Fruit fly (Drosophila melanogaster) whole organism, adult: Measurements from ENCODE around the gene Mbs.
A peak's percentile ranks its signal among the peaks of the same experiment; 100 is the strongest.

Source experiments
- CG11617 ChIP-seq: fragments of 200-800 bp; sonication (Bioruptor generic); optimal IDR thresholded peaks from 2 replicates; lab custom pipeline; 2017; ENCODE audit warnings: mild to moderate bottlenecking, missing biosample characterization, missing genetic modification reagents, missing genetic modification characterization
- CG12768 ChIP-seq: fragments of 200-800 bp; sonication (Bioruptor generic); optimal IDR thresholded peaks from 2 replicates; lab custom pipeline; 2017; ENCODE audit warnings: missing biosample characterization, missing genetic modification characterization, mild to moderate bottlenecking, moderate library complexity, missing genetic modification reagents
- CG5204 ChIP-seq: fragments of 200-800 bp; sonication (Bioruptor generic); optimal IDR thresholded peaks from 2 replicates; lab custom pipeline; 2016; ENCODE audit warnings: missing biosample characterization, missing genetic modification characterization
- CG7101 ChIP-seq: fragments of 200-800 bp; sonication (Bioruptor generic); optimal IDR thresholded peaks from 2 replicates; lab custom pipeline; 2018; ENCODE audit warnings: missing biosample characterization, mild to moderate bottlenecking, missing genetic modification characterization, moderate library complexity
- Crg-1 ChIP-seq: fragments of 200-800 bp; sonication (Bioruptor generic); optimal IDR thresholded peaks from 2 replicates; lab custom pipeline; 2016; ENCODE audit warnings: missing biosample characterization, missing genetic modification characterization
- Hr96 ChIP-seq: fragments of 200-800 bp; sonication (Bioruptor generic); optimal IDR thresholded peaks from 2 replicates; lab custom pipeline; 2016; ENCODE audit warnings: missing biosample characterization, missing genetic modification characterization
- Mnt ChIP-seq: fragments of 200-800 bp; sonication (Bioruptor generic); optimal IDR thresholded peaks from 2 replicates; lab custom pipeline; 2016; ENCODE audit warnings: missing biosample characterization, mild to moderate bottlenecking, missing genetic modification characterization
- bab1 ChIP-seq: fragments of 200-800 bp; sonication (Bioruptor generic); optimal IDR thresholded peaks from 3 replicates; lab custom pipeline; 2019; ENCODE audit warnings: missing biosample characterization, mild to moderate bottlenecking, missing genetic modification characterization, moderate library complexity
- cic ChIP-seq: fragments of 200-800 bp; sonication (Bioruptor generic); optimal IDR thresholded peaks from 2 replicates; lab custom pipeline; 2017; ENCODE audit warnings: missing biosample characterization, mild to moderate bottlenecking, missing genetic modification characterization, moderate library complexity
- cnc ChIP-seq, 2 experiments: fragments of >200 bp; optimal IDR thresholded peaks; 2 replicates each; lab custom pipeline; 2017
- pad ChIP-seq: fragments of 200-800 bp; sonication (Bioruptor generic); optimal IDR thresholded peaks from 3 replicates; lab custom pipeline; 2017; ENCODE audit warnings: missing biosample characterization, missing genetic modification characterization, mild to moderate bottlenecking, moderate library complexity, missing genetic modification reagents
- tj ChIP-seq: fragments of 200-800 bp; sonication (Bioruptor generic); optimal IDR thresholded peaks from 3 replicates; lab custom pipeline; 2017; ENCODE audit warnings: missing biosample characterization, mild to moderate bottlenecking, missing genetic modification characterization, moderate library complexity
- toe ChIP-seq: fragments of 200-800 bp; sonication (Bioruptor generic); optimal IDR thresholded peaks from 2 replicates; lab custom pipeline; 2016; ENCODE audit warnings: missing biosample characterization, missing genetic modification characterization

- TF ChIP-seq Hr96 (GFP tag; lab: Kevin White, UChicago): no peak
- TF ChIP-seq CG11617 (GFP tag; lab: Kevin White, UChicago): no peak
- peak; percentile 54 for TF ChIP-seq bab1 (GFP tag; lab: Kevin White, UChicago)
- no peak for TF ChIP-seq Mnt (GFP tag; lab: Kevin White, UChicago)
- no peak for TF ChIP-seq CG5204 (GFP tag; lab: Kevin White, UChicago)
- TF ChIP-seq CG7101 (tag; lab: Kevin White, UChicago): peak; percentile 14
- TF ChIP-seq toe (GFP tag; lab: Kevin White, UChicago): no peak
- TF ChIP-seq cnc (optimal IDR thresholded peaks at IDR 0.05; lab: Kevin White, UChicago): no peak
- no peak for TF ChIP-seq cic (GFP tag; lab: Kevin White, UChicago)
- no peak for TF ChIP-seq CG12768 (GFP tag; lab: Kevin White, UChicago)
- TF ChIP-seq tj (GFP tag; lab: Kevin White, UChicago): no peak
- TF ChIP-seq Crg-1: no peak
- no peak for TF ChIP-seq pad (GFP tag; lab: Kevin White, UChicago)
Measured at dm6 chr3L:16121791-16122190, 70.0 kb downstream of the Mbs start, which contains the start of gene Strump.
